Worm (Caenorhabditis elegans) whole organism, L4 larva: ENCODE measurements around the gene F54D10.8.

ENCODE experiments used
- duxl-1 ChIP-seq: sonication (generic microtip); optimal IDR thresholded peaks from 2 replicates; lab custom pipeline; 2016; ENCODE audit warnings: mild to moderate bottlenecking, missing genetic modification characterization, moderate library complexity, missing compliant biosample characterization; ENCODE audit not compliant: poor library complexity
- lin-13 ChIP-seq: fragments of 150-350 bp; optimal IDR thresholded peaks from 2 replicates; lab custom pipeline; 2014; ENCODE audit warnings: missing biosample characterization, missing genetic modification reagents, missing genetic modification characterization
- lin-29 ChIP-seq: fragments of 200-800 bp; sonication (Bioruptor generic); IDR thresholded peaks from 2 replicates; pipeline ENCODE4 v1.3.6; 2022; ENCODE audit warnings: missing genetic modification reagents, missing genetic modification characterization, missing compliant biosample characterization
- lin-39 ChIP-seq: fragments of 150-350 bp; optimal IDR thresholded peaks from 2 replicates; lab custom pipeline; 2014; ENCODE audit warnings: missing biosample characterization, missing genetic modification reagents, missing genetic modification characterization
- mxl-2 ChIP-seq: fragments of 200-800 bp; sonication (Bioruptor generic); conservative IDR thresholded peaks from 2 replicates; pipeline ENCODE4 v1.3.6; 2022; ENCODE audit warnings: missing genetic modification reagents, missing genetic modification characterization, missing compliant biosample characterization
- nhr-11 ChIP-seq: fragments of 150-350 bp; optimal IDR thresholded peaks from 2 replicates; lab custom pipeline; 2014; ENCODE audit warnings: missing biosample characterization, missing genetic modification characterization
- nhr-42 ChIP-seq: fragments of 200-800 bp; sonication (Bioruptor generic); IDR thresholded peaks from 2 replicates; pipeline ENCODE4 v1.3.6; 2022; ENCODE audit warnings: missing genetic modification characterization, missing compliant biosample characterization
- zag-1 ChIP-seq: fragments of 150-350 bp; optimal IDR thresholded peaks from 2 replicates; lab custom pipeline; 2014; ENCODE audit warnings: missing biosample characterization, missing genetic modification characterization

- TF ChIP-seq lin-29 (no peak), lin-13 (no peak), duxl-1 (tag; lab: Kevin White, UChicago) (no peak), zag-1 (tag; lab: Kevin White, UChicago) (no peak), nhr-42 (GFP tag; lab: Robert Waterston, UW) (no peak), mxl-2 (GFP tag; lab: Robert Waterston, UW) (no peak), lin-39 (tag; lab: Kevin White, UChicago) (no peak), nhr-11 (tag; lab: Kevin White, UChicago) (no peak)
Observed at ce11 chrII:3835915-3836314, 8.2 kb upstream of the F54D10.8 start, which contains the start of gene oac-4.
